Worm (Caenorhabditis elegans) whole organism, late embryonic: ENCODE results near the gene spon-1.

ENCODE experiments used
- C08G9.2 ChIP-seq: sonication (generic microtip); optimal IDR thresholded peaks from 2 replicates; lab custom pipeline; 2016; ENCODE audit warnings: mild to moderate bottlenecking, missing genetic modification characterization, moderate library complexity, missing compliant biosample characterization
- C38D4.7 ChIP-seq: fragments of 200-800 bp; sonication (Bioruptor generic); optimal IDR thresholded peaks from 2 replicates; lab custom pipeline; 2018; ENCODE audit warnings: mild to moderate bottlenecking, missing genetic modification characterization, moderate library complexity, missing compliant biosample characterization
- F13H6.1 ChIP-seq: sonication (generic microtip); optimal IDR thresholded peaks from 2 replicates; lab custom pipeline; 2016; ENCODE audit warnings: missing genetic modification characterization, missing compliant biosample characterization
- K09A11.1 ChIP-seq: sonication (generic microtip); optimal IDR thresholded peaks from 2 replicates; lab custom pipeline; 2017; ENCODE audit warnings: antibody characterized with exemption, mild to moderate bottlenecking, missing genetic modification characterization, missing compliant biosample characterization; ENCODE audit not compliant: insufficient read depth
- Y22D7AL.16 ChIP-seq: sonication (generic microtip); optimal IDR thresholded peaks from 2 replicates; lab custom pipeline; 2016; ENCODE audit warnings: missing genetic modification characterization, missing compliant biosample characterization
- ama-1 ChIP-seq: fragments of 150-350 bp; optimal IDR thresholded peaks from 2 replicates; lab custom pipeline; 2014
- ceh-14 ChIP-seq: sonication (generic microtip); optimal IDR thresholded peaks from 2 replicates; lab custom pipeline; 2016; ENCODE audit warnings: missing genotype, missing genetic modification characterization, missing compliant biosample characterization
- ceh-18 ChIP-seq: sonication (generic microtip); optimal IDR thresholded peaks from 2 replicates; lab custom pipeline; 2016; ENCODE audit warnings: missing genetic modification characterization, missing compliant biosample characterization
- ceh-2 ChIP-seq: sonication (generic microtip); optimal IDR thresholded peaks from 2 replicates; lab custom pipeline; 2016; ENCODE audit warnings: missing genotype, missing genetic modification characterization, missing compliant biosample characterization
- ceh-31 ChIP-seq: sonication (generic microtip); optimal IDR thresholded peaks from 2 replicates; lab custom pipeline; 2016; ENCODE audit warnings: missing genetic modification characterization, missing compliant biosample characterization
- ceh-34 ChIP-seq: sonication (generic microtip); optimal IDR thresholded peaks from 2 replicates; lab custom pipeline; 2016; ENCODE audit warnings: mild to moderate bottlenecking, missing genetic modification characterization, missing compliant biosample characterization
- ceh-45 ChIP-seq: fragments of 200-800 bp; sonication (Bioruptor generic); IDR thresholded peaks from 2 replicates; pipeline ENCODE4 v1.3.6; 2022; ENCODE audit warnings: missing genetic modification reagents, missing genetic modification characterization, missing compliant biosample characterization
- ceh-6 ChIP-seq: fragments of 200-800 bp; sonication (Bioruptor generic); optimal IDR thresholded peaks from 2 replicates; lab custom pipeline; 2018; ENCODE audit warnings: mild to moderate bottlenecking, missing genetic modification characterization, missing compliant biosample characterization
- ceh-9 ChIP-seq: sonication (generic microtip); optimal IDR thresholded peaks from 2 replicates; lab custom pipeline; 2016; ENCODE audit warnings: mild to moderate bottlenecking, missing genetic modification characterization, inconsistent platforms, missing compliant biosample characterization
- che-1 ChIP-seq: sonication (generic microtip); optimal IDR thresholded peaks from 2 replicates; lab custom pipeline; 2016; ENCODE audit warnings: mild to moderate bottlenecking, missing genetic modification characterization, missing compliant biosample characterization
- elt-4 ChIP-seq: sonication (generic microtip); optimal IDR thresholded peaks from 2 replicates; lab custom pipeline; 2016; ENCODE audit warnings: missing genetic modification characterization, missing compliant biosample characterization
- fax-1 ChIP-seq: sonication (generic microtip); optimal IDR thresholded peaks from 2 replicates; lab custom pipeline; 2016; ENCODE audit warnings: missing genotype, missing genetic modification characterization, missing compliant biosample characterization
- fkh-10 ChIP-seq: fragments of 150-350 bp; optimal IDR thresholded peaks from 2 replicates; lab custom pipeline; 2014; ENCODE audit warnings: missing biosample characterization, missing genetic modification reagents, missing genetic modification characterization
- fkh-6 ChIP-seq: sonication (generic microtip); optimal IDR thresholded peaks from 2 replicates; lab custom pipeline; 2016; ENCODE audit warnings: missing genetic modification characterization, missing compliant biosample characterization
- gmeb-2 ChIP-seq: sonication (generic microtip); optimal IDR thresholded peaks from 2 replicates; lab custom pipeline; 2016; ENCODE audit warnings: missing genetic modification characterization, inconsistent platforms, missing compliant biosample characterization
- hlh-15 ChIP-seq: sonication (generic microtip); optimal IDR thresholded peaks from 2 replicates; lab custom pipeline; 2016; ENCODE audit warnings: missing genetic modification characterization, missing compliant biosample characterization
- hlh-30 ChIP-seq: sonication (generic microtip); optimal IDR thresholded peaks from 2 replicates; lab custom pipeline; 2017; ENCODE audit warnings: antibody characterized with exemption, missing genetic modification characterization, missing compliant biosample characterization; ENCODE audit not compliant: insufficient read depth
- hlh-6 ChIP-seq: sonication (generic microtip); optimal IDR thresholded peaks from 2 replicates; lab custom pipeline; 2016; ENCODE audit warnings: missing genotype, missing genetic modification characterization, missing compliant biosample characterization
- hlh-8 ChIP-seq: sonication (generic microtip); optimal IDR thresholded peaks from 2 replicates; lab custom pipeline; 2016; ENCODE audit warnings: missing genotype, missing genetic modification characterization, missing compliant biosample characterization
- lim-6 ChIP-seq: sonication (generic microtip); optimal IDR thresholded peaks from 2 replicates; lab custom pipeline; 2016; ENCODE audit warnings: missing genetic modification characterization, missing compliant biosample characterization
- madf-2 ChIP-seq: sonication (generic microtip); optimal IDR thresholded peaks from 2 replicates; lab custom pipeline; 2017; ENCODE audit warnings: missing genetic modification characterization, missing compliant biosample characterization
- nfya-1 ChIP-seq: sonication (generic microtip); optimal IDR thresholded peaks from 2 replicates; lab custom pipeline; 2017; ENCODE audit warnings: missing genetic modification characterization, mild to moderate bottlenecking, missing compliant biosample characterization, antibody characterized with exemption, moderate library complexity
- nhr-11 ChIP-seq: fragments of 150-350 bp; optimal IDR thresholded peaks from 2 replicates; lab custom pipeline; 2014; ENCODE audit warnings: missing biosample characterization, missing genetic modification characterization
- nhr-232 ChIP-seq: sonication (generic microtip); optimal IDR thresholded peaks from 2 replicates; lab custom pipeline; 2016; ENCODE audit warnings: missing genetic modification characterization, missing compliant biosample characterization
- odd-2 ChIP-seq: sonication (generic microtip); optimal IDR thresholded peaks from 2 replicates; lab custom pipeline; 2017; ENCODE audit warnings: antibody characterized with exemption, mild to moderate bottlenecking, missing genetic modification characterization, missing compliant biosample characterization
- pag-3 ChIP-seq: sonication (generic microtip); optimal IDR thresholded peaks from 2 replicates; lab custom pipeline; 2016; ENCODE audit warnings: missing compliant biosample characterization, missing genetic modification characterization, borderline replicate concordance
- pat-9 ChIP-seq: fragments of 200-800 bp; sonication (Bioruptor generic); optimal IDR thresholded peaks from 2 replicates; lab custom pipeline; 2018; ENCODE audit warnings: mild to moderate bottlenecking, missing genetic modification characterization, moderate library complexity, missing compliant biosample characterization
- pax-1 ChIP-seq: fragments of 150-350 bp; optimal IDR thresholded peaks from 2 replicates; lab custom pipeline; 2014; ENCODE audit warnings: missing biosample characterization, missing genetic modification characterization
- pha-2 ChIP-seq: sonication (generic microtip); optimal IDR thresholded peaks from 2 replicates; lab custom pipeline; 2017; ENCODE audit warnings: mild to moderate bottlenecking, missing genetic modification characterization, missing compliant biosample characterization
- pha-4 ChIP-seq: fragments of 150-350 bp; optimal IDR thresholded peaks from 2 replicates; lab custom pipeline; 2018; ENCODE audit warnings: missing biosample characterization, missing genetic modification reagents, missing genetic modification characterization
- pros-1 ChIP-seq: fragments of 150-350 bp; optimal IDR thresholded peaks from 2 replicates; lab custom pipeline; 2014; ENCODE audit warnings: missing biosample characterization, missing genetic modification reagents, missing genetic modification characterization
- ref-2 ChIP-seq: sonication (generic microtip); optimal IDR thresholded peaks from 2 replicates; lab custom pipeline; 2016; ENCODE audit warnings: missing genetic modification characterization, missing compliant biosample characterization
- rnt-1 ChIP-seq: sonication (generic microtip); optimal IDR thresholded peaks from 2 replicates; lab custom pipeline; 2016; ENCODE audit warnings: missing genetic modification characterization, missing compliant biosample characterization
- sox-4 ChIP-seq: sonication (generic microtip); optimal IDR thresholded peaks from 2 replicates; lab custom pipeline; 2017; ENCODE audit warnings: mild to moderate bottlenecking, missing genetic modification characterization, inconsistent platforms, missing compliant biosample characterization
- syd-9 ChIP-seq: sonication (generic microtip); optimal IDR thresholded peaks from 2 replicates; lab custom pipeline; 2016; ENCODE audit warnings: mild to moderate bottlenecking, missing genetic modification characterization, moderate library complexity, missing compliant biosample characterization
- ttx-3 ChIP-seq: sonication (generic microtip); optimal IDR thresholded peaks from 2 replicates; lab custom pipeline; 2016; ENCODE audit warnings: missing genetic modification reagents, missing genetic modification characterization, missing compliant biosample characterization
- unc-3 ChIP-seq, 2 experiments: fragments of 200-800 bp in 1 of 2; sonication (Bioruptor generic) in 1 of 2; sonication (generic microtip) in 1 of 2; conservative IDR thresholded peaks in 1 of 2; optimal IDR thresholded peaks in 1 of 2; 2 replicates each; pipeline versions ENCODE4 v1.3.6 to Lab custom; 2016 to 2022; ENCODE audit warnings: missing compliant biosample characterization in 2 of 2, missing genetic modification characterization in 2 of 2, missing genetic modification reagents in 1 of 2
- unc-55 ChIP-seq: sonication (generic microtip); optimal IDR thresholded peaks from 2 replicates; lab custom pipeline; 2017; ENCODE audit warnings: missing biosample characterization, missing genetic modification reagents, missing genetic modification characterization
- zip-5 ChIP-seq: sonication (generic microtip); optimal IDR thresholded peaks from 2 replicates; lab custom pipeline; 2016; ENCODE audit warnings: missing genetic modification characterization, missing compliant biosample characterization
- ztf-16 ChIP-seq: sonication (generic microtip); optimal IDR thresholded peaks from 2 replicates; lab custom pipeline; 2017; ENCODE audit warnings: missing genetic modification characterization, missing compliant biosample characterization

The spon-1 gene

ce11 chrII:7151969-7152631 is 35.7 kb downstream of the spon-1 start, which contains the start of gene fust-1 (continued):
- TF ChIP-seq pag-3 (no peak), nhr-11 (tag; lab: Kevin White, UChicago) (no peak), F13H6.1 (tag; lab: Kevin White, UChicago) (peak; percentile 6), pha-4 (tag; lab: Kevin White, UChicago) (no peak), ceh-14 (tag; lab: Kevin White, UChicago) (peak; percentile 73), C08G9.2 (tag; lab: Kevin White, UChicago) (peak; percentile 57), ceh-45 (0 out of 2 replicates have a peak, but pooled peaks have one; percentile 40), rnt-1 (tag; lab: Kevin White, UChicago) (peak; percentile 76), odd-2 (tag; lab: Kevin White, UChicago) (no peak), gmeb-2 (tag; lab: Kevin White, UChicago) (peak; percentile 69), madf-2 (tag; lab: Kevin White, UChicago) (peak; percentile 74), ceh-2 (tag; lab: Kevin White, UChicago) (peak; percentile 62), ceh-31 (peak; percentile 76), ttx-3 (tag; lab: Kevin White, UChicago) (peak; percentile 72), ceh-9 (tag; lab: Kevin White, UChicago) (no peak), zip-5 (tag; lab: Kevin White, UChicago) (peak; percentile 23), pros-1 (tag; lab: Kevin White, UChicago) (peak; percentile 60), sox-4 (peak; percentile 58), hlh-30 (tag; lab: Kevin White, UChicago) (peak; percentile 58), syd-9 (tag; lab: Kevin White, UChicago) (peak; percentile 55), Y22D7AL.16 (tag; lab: Kevin White, UChicago) (peak; percentile 47), ref-2 (tag; lab: Kevin White, UChicago) (peak; percentile 73), ceh-18 (peak; percentile 78), fkh-6 (tag; lab: Kevin White, UChicago) (peak; percentile 23), che-1 (tag; lab: Kevin White, UChicago) (peak; percentile 21), pax-1 (peak; percentile 64), pha-2 (tag; lab: Kevin White, UChicago) (no peak), unc-3 (GFP tag; conservative IDR thresholded peaks at IDR 0.05; lab: Robert Waterston, UW) (no peak; the same call in 1 of the 2 replicates), unc-3 (tag; optimal IDR thresholded peaks at IDR 0.05; lab: Kevin White, UChicago) (peak; percentile 26), ceh-6 (peak; percentile 52), ceh-34 (tag; lab: Kevin White, UChicago) (peak; percentile 76), fax-1 (tag; lab: Kevin White, UChicago) (peak; percentile 40), ztf-16 (tag; lab: Kevin White, UChicago) (peak; percentile 49), nhr-232 (peak; percentile 20), hlh-8 (tag; lab: Kevin White, UChicago) (peak; percentile 58), lim-6 (no peak), hlh-6 (tag; lab: Kevin White, UChicago) (peak; percentile 9), fkh-10 (GFP tag; lab: Kevin White, UChicago) (no peak), ama-1 (lab: Kevin White, UChicago) (no peak), nfya-1 (tag; lab: Kevin White, UChicago) (peak; percentile 86), C38D4.7 (GFP tag; lab: Kevin White, UChicago) (peak; percentile 20), elt-4 (no peak), unc-55 (GFP tag; lab: Kevin White, UChicago) (peak; percentile 23), hlh-15 (tag; lab: Kevin White, UChicago) (no peak), K09A11.1 (tag; lab: Kevin White, UChicago) (peak; percentile 51), pat-9 (peak; percentile 67)
- TF ChIP-seq, all 69 proteins: peak for 49
